Fruit fly (Drosophila melanogaster) whole organism: Measurements from ENCODE around the gene Gr64a.

Experiments
- CG8478 ChIP-seq: fragments of >200 bp; optimal IDR thresholded peaks from 2 replicates; lab custom pipeline; 2018; ENCODE audit warnings: inconsistent platforms
- EcR ChIP-seq, 2 experiments: fragments of >200 bp; optimal IDR thresholded peaks; 2 replicates each; lab custom pipeline; 2017; ENCODE audit warnings: missing biosample characterization in 2 of 2, missing genetic modification characterization in 2 of 2, missing genetic modification reagents in 2 of 2
- pan ChIP-seq: fragments of >200 bp; optimal IDR thresholded peaks from 2 replicates; lab custom pipeline; 2017
- psq ChIP-seq: fragments of >200 bp; optimal IDR thresholded peaks from 2 replicates; lab custom pipeline; 2017
- usp ChIP-seq: fragments of >200 bp; optimal IDR thresholded peaks from 2 replicates; lab custom pipeline; 2017; ENCODE audit warnings: missing biosample characterization, missing genetic modification characterization, mixed read lengths

dm6 chr3L:4070996-4071379 lies 44.4 kb downstream of the Gr64a start:
- TF ChIP-seq usp: no peak
- no peak for TF ChIP-seq CG8478 (lab: Kevin White, UChicago)
- TF ChIP-seq psq: no peak
- no peak for TF ChIP-seq pan (lab: Kevin White, UChicago)
- no peak for TF ChIP-seq EcR (GFP tag; optimal IDR thresholded peaks at IDR 0.05; lab: Kevin White, UChicago)
